Worm (Caenorhabditis elegans): ENCODE data around the gene mib-1.

The mib-1 gene

ce11 chrIII:11317164-11317620 is 26.7 kb upstream of the mib-1 start, which contains the start of gene mcm-10 (continued):
- no peak for TF ChIP-seq unc-30 (tag; optimal IDR thresholded peaks at IDR 0.05)
- peak; percentile 62 for TF ChIP-seq ceh-8 (GFP tag; optimal IDR thresholded peaks at IDR 0.05)
- TF ChIP-seq lin-14 (GFP tag; optimal IDR thresholded peaks at IDR 0.05) = no peak
- TF ChIP-seq vab-15 (tag; optimal IDR thresholded peaks at IDR 0.05) = peak; percentile 79
- TF ChIP-seq unc-86 (tag; optimal IDR thresholded peaks at IDR 0.05) = peak; percentile 82
- TF ChIP-seq sptf-1 (tag; optimal IDR thresholded peaks at IDR 0.05) = no peak
- TF ChIP-seq xbp-1 (tag; optimal IDR thresholded peaks at IDR 0.05) = peak; percentile 89
- peak; percentile 52 for TF ChIP-seq fos-1 (tag; optimal IDR thresholded peaks at IDR 0.05)
- no peak for TF ChIP-seq pqm-1 (tag; optimal IDR thresholded peaks at IDR 0.05)
- peak; percentile 77 for TF ChIP-seq ceh-88 (GFP tag; IDR thresholded peaks at IDR 0.05)
- TF ChIP-seq efl-3 (GFP tag; optimal IDR thresholded peaks at IDR 0.05) = peak; percentile 33
- TF ChIP-seq C04F5.9 (tag; optimal IDR thresholded peaks at IDR 0.05) = peak; percentile 87
- TF ChIP-seq snu-23 (GFP tag; optimal IDR thresholded peaks at IDR 0.05) = peak; percentile 92
- TF ChIP-seq grh-1 (GFP tag; IDR thresholded peaks at IDR 0.05) = peak; percentile 55
- TF ChIP-seq nhr-237 (tag; optimal IDR thresholded peaks at IDR 0.05) = peak; percentile 65
- TF ChIP-seq mdl-1 (tag; optimal IDR thresholded peaks at IDR 0.05) = peak in 1 of 2 experiments; percentile 20
- no peak for TF ChIP-seq tlp-1 (tag; optimal IDR thresholded peaks at IDR 0.05)
- peak; percentile 84 for TF ChIP-seq swsn-7 (tag; optimal IDR thresholded peaks at IDR 0.05)
- no peak for TF ChIP-seq ztf-4 (tag; optimal IDR thresholded peaks at IDR 0.05)
- TF ChIP-seq lin-15B (tag; optimal IDR thresholded peaks at IDR 0.05) = peak; percentile 36
- peak; percentile 71 for TF ChIP-seq nhr-19 (GFP tag; conservative IDR thresholded peaks at IDR 0.05)
- peak; percentile 17 for TF ChIP-seq blmp-1 (tag; optimal IDR thresholded peaks at IDR 0.05)
- peak; percentile 92 for TF ChIP-seq nhr-90 (tag; optimal IDR thresholded peaks at IDR 0.05; ENCODE audit: poor library complexity)
- TF ChIP-seq dpl-1 (GFP tag; optimal IDR thresholded peaks at IDR 0.05) = peak; percentile 87 to 90 (median 90)
- no peak for TF ChIP-seq pag-3 (tag; optimal IDR thresholded peaks at IDR 0.05; ENCODE audit: borderline replicate concordance, insufficient read depth)

ce11 chrIII:11311466-11311865 is 21.0 kb upstream of the mib-1 start, which contains the start of gene rab-35:
Gene rab-35 (minus strand): TSS chrIII:11311566.
- TF ChIP-seq hlh-4 (tag; optimal IDR thresholded peaks at IDR 0.05) = no peak
- peak; percentile 9 for TF ChIP-seq nhr-85 (tag)
- TF ChIP-seq lin-39 (tag; optimal IDR thresholded peaks at IDR 0.05) = no peak

ce11 chrIII:11289876-11290275 is 600 bp downstream of the mib-1 start:
- no peak for TF ChIP-seq alr-1 (tag; optimal IDR thresholded peaks at IDR 0.05; ENCODE audit: borderline replicate concordance)
- TF ChIP-seq fkh-10 (GFP tag; optimal IDR thresholded peaks at IDR 0.05) = no peak

- TF ChIP-seq alr-1 (tag; optimal IDR thresholded peaks at IDR 0.05; ENCODE audit: borderline replicate concordance) (peak; percentile 39), efl-3 (GFP tag; optimal IDR thresholded peaks at IDR 0.05) (no peak)
Observed at ce11 chrIII:11288295-11288694, 2.2 kb downstream of the mib-1 start.

ce11 chrIII:11287340-11287739 is 3.1 kb downstream of the mib-1 start:
- no peak for TF ChIP-seq efl-1 (optimal IDR thresholded peaks at IDR 0.05)
- TF ChIP-seq efl-1 (GFP tag; optimal IDR thresholded peaks at IDR 0.05 in 1 of 2) = peak in 1 of 2 experiments; percentile 89
- no peak for TF ChIP-seq elt-3 (tag; optimal IDR thresholded peaks at IDR 0.05)

ce11 chrIII:11286069-11286468 is 4.4 kb downstream of the mib-1 start:
- TF ChIP-seq lin-13 (GFP tag; optimal IDR thresholded peaks at IDR 0.05) = no peak
- no peak for TF ChIP-seq fkh-10 (GFP tag; optimal IDR thresholded peaks at IDR 0.05)
- TF ChIP-seq egl-27 (tag; optimal IDR thresholded peaks at IDR 0.05) = no peak
- TF ChIP-seq egl-13 (tag; optimal IDR thresholded peaks at IDR 0.05) = peak; percentile 48
- no peak for TF ChIP-seq lin-14 (GFP tag; optimal IDR thresholded peaks at IDR 0.05)
- TF ChIP-seq elt-2 (tag; optimal IDR thresholded peaks at IDR 0.05) = no peak
- no peak for TF ChIP-seq ceh-88 (GFP tag; IDR thresholded peaks at IDR 0.05)
- no peak for TF ChIP-seq mdl-1 (tag; optimal IDR thresholded peaks at IDR 0.05)
- TF ChIP-seq mep-1 (tag; optimal IDR thresholded peaks at IDR 0.05) = peak; percentile 18
- TF ChIP-seq tlp-1 (tag; optimal IDR thresholded peaks at IDR 0.05) = no peak
- TF ChIP-seq grh-1 (GFP tag; IDR thresholded peaks at IDR 0.05) = no peak; the same call in 1 of the 2 replicates
- no peak for TF ChIP-seq alr-1 (tag; optimal IDR thresholded peaks at IDR 0.05; ENCODE audit: borderline replicate concordance)
- TF ChIP-seq ama-1 (optimal IDR thresholded peaks at IDR 0.05) = no peak
- no peak for TF ChIP-seq ceh-8 (GFP tag; optimal IDR thresholded peaks at IDR 0.05)
- TF ChIP-seq efl-3 (GFP tag; optimal IDR thresholded peaks at IDR 0.05) = no peak
- peak in 1 of 3 experiments; percentile 53 for TF ChIP-seq ceh-82 (tag; optimal IDR thresholded peaks at IDR 0.05)
- no peak for TF ChIP-seq nhr-71 (tag; optimal IDR thresholded peaks at IDR 0.05)
- TF ChIP-seq C16A3.4 (tag; optimal IDR thresholded peaks at IDR 0.05) = no peak
- TF ChIP-seq aly-2 (tag; optimal IDR thresholded peaks at IDR 0.05) = no peak
- TF ChIP-seq unc-86 (tag; optimal IDR thresholded peaks at IDR 0.05) = peak; percentile 16
- peak; percentile 11 for TF ChIP-seq lin-15B (tag; optimal IDR thresholded peaks at IDR 0.05)

Measured in whole organism, L1 larva.